Fruit fly (Drosophila melanogaster) whole organism, adult: ENCODE measurements around the gene CycE.
"Not testable (repeated sequence)": the region's sequence is repeated elsewhere in the genome, so short reads cannot be mapped to it uniquely, and the experiment has no call there.

Experiments used
- CG11617 ChIP-seq: fragments of 200-800 bp; sonication (Bioruptor generic); optimal IDR thresholded peaks from 2 replicates; lab custom pipeline; 2017; ENCODE audit warnings: mild to moderate bottlenecking, missing biosample characterization, missing genetic modification reagents, missing genetic modification characterization
- CG12768 ChIP-seq: fragments of 200-800 bp; sonication (Bioruptor generic); optimal IDR thresholded peaks from 2 replicates; lab custom pipeline; 2017; ENCODE audit warnings: missing biosample characterization, missing genetic modification characterization, mild to moderate bottlenecking, moderate library complexity, missing genetic modification reagents
- CG14711 ChIP-seq: fragments of 200-800 bp; sonication (Bioruptor generic); optimal IDR thresholded peaks from 2 replicates; lab custom pipeline; 2018; ENCODE audit warnings: missing biosample characterization, mild to moderate bottlenecking, missing genetic modification characterization, moderate library complexity
- CG1620 ChIP-seq: fragments of 200-800 bp; sonication (Bioruptor generic); optimal IDR thresholded peaks from 2 replicates; lab custom pipeline; 2016; ENCODE audit warnings: missing biosample characterization, missing genetic modification characterization
- Hr96 ChIP-seq: fragments of 200-800 bp; sonication (Bioruptor generic); optimal IDR thresholded peaks from 2 replicates; lab custom pipeline; 2016; ENCODE audit warnings: missing biosample characterization, missing genetic modification characterization
- cnc ChIP-seq, 2 experiments: fragments of >200 bp; optimal IDR thresholded peaks; 2 replicates each; lab custom pipeline; 2017
- kay ChIP-seq: fragments of 200-800 bp; sonication (Bioruptor generic); peaks from one replicate; lab custom pipeline; 2016; ENCODE audit warnings: missing biosample characterization, missing genetic modification characterization, borderline replicate concordance

dm6 chr2L:15694371-15694770 is 53.6 kb downstream of the CycE start, which contains the start of gene CG44140:
- TF ChIP-seq cnc (optimal IDR thresholded peaks at IDR 0.05; lab: Kevin White, UChicago); CG1620; CG11617 (GFP tag; lab: Kevin White, UChicago); CG14711 (tag; lab: Kevin White, UChicago); kay (GFP tag; lab: Kevin White, UChicago); CG12768 (GFP tag; lab: Kevin White, UChicago); Hr96 (GFP tag; lab: Kevin White, UChicago): not testable (repeated sequence)
